Fruit fly (Drosophila melanogaster) whole organism, prepupa: ENCODE data around the gene CG43813.

Experiments used
- CG10631 ChIP-seq: fragments of 200-800 bp; sonication (Bioruptor generic); optimal IDR thresholded peaks from 2 replicates; lab custom pipeline; 2016; ENCODE audit warnings: missing biosample characterization, missing genetic modification characterization
- CG3919 ChIP-seq: fragments of 200-800 bp; sonication (Bioruptor generic); optimal IDR thresholded peaks from 3 replicates; lab custom pipeline; 2016; ENCODE audit warnings: missing biosample characterization, missing genetic modification characterization
- Hr39 ChIP-seq: fragments of 200-800 bp; sonication (Bioruptor generic); optimal IDR thresholded peaks from 2 replicates; lab custom pipeline; 2016; ENCODE audit warnings: missing biosample characterization, missing genetic modification characterization
- OdsH ChIP-seq: fragments of 200-800 bp; sonication (Bioruptor generic); optimal IDR thresholded peaks from 3 replicates; lab custom pipeline; 2016; ENCODE audit warnings: missing biosample characterization, missing genetic modification characterization
- svp ChIP-seq: fragments of 200-800 bp; sonication (Bioruptor generic); peaks from one replicate; lab custom pipeline; 2016; ENCODE audit warnings: missing biosample characterization, missing genetic modification characterization

DNA sequence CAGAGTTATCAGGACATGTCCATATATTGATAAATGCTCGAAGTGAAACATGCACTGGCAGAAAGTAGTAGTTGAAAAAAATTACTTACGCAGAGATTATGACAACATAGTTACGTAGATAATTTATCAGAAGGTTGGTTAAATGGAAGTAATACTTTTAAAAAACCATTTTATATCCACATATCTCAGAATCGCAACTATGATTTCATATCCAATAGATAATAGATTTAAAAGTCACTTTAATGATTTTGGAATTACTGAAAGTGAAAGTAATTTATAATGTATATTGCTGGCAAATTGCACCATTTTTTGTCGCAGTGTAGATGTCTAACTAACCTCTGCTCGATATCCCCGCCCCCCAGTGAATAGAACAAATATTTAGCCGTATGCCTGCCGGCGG, 6.9 kb downstream of the CG43813 start:
- TF ChIP-seq svp, result no peak
- TF ChIP-seq CG3919 (GFP tag; lab: Kevin White, UChicago), result no peak
- no peak for TF ChIP-seq Hr39
- no peak for TF ChIP-seq CG10631 (GFP tag; lab: Kevin White, UChicago)
- no peak for TF ChIP-seq OdsH (GFP tag; lab: Kevin White, UChicago)
